Worm (Caenorhabditis elegans): ENCODE measurements around the gene hach-1.

ce11 chrIII:5552072-5552667, 3.1 kb upstream of the hach-1 start, which contains the start of gene F09F7.6:
- TF ChIP-seq nhr-76 (tag; optimal IDR thresholded peaks at IDR 0.05): no peak
- peak; percentile 44 for TF ChIP-seq blmp-1 (tag; optimal IDR thresholded peaks at IDR 0.05)
- TF ChIP-seq nhr-12 (tag; optimal IDR thresholded peaks at IDR 0.05): no peak
- no peak for TF ChIP-seq hlh-4 (tag; optimal IDR thresholded peaks at IDR 0.05)
- no peak for TF ChIP-seq unc-62 (GFP tag; optimal IDR thresholded peaks at IDR 0.05)
- TF ChIP-seq tbx-2 (tag; optimal IDR thresholded peaks at IDR 0.05): peak; percentile 81
- peak; percentile 25 for TF ChIP-seq lin-39 (tag; optimal IDR thresholded peaks at IDR 0.05)
- peak; percentile 74 for TF ChIP-seq elt-2 (tag; optimal IDR thresholded peaks at IDR 0.05)
- peak; percentile 27 for TF ChIP-seq xbp-1 (tag; optimal IDR thresholded peaks at IDR 0.05)
- TF ChIP-seq ama-1 (optimal IDR thresholded peaks at IDR 0.05): peak; percentile 47
